Worm (Caenorhabditis elegans) whole organism, L1 larva: ENCODE data around the gene Y17G7B.3.

ENCODE experiments used
- F16B12.6 ChIP-seq: fragments of 150-350 bp; optimal IDR thresholded peaks from 2 replicates; lab custom pipeline; 2014; ENCODE audit warnings: missing biosample characterization, missing genetic modification characterization
- Y116A8C.19 ChIP-seq: sonication (generic microtip); optimal IDR thresholded peaks from 2 replicates; lab custom pipeline; 2016; ENCODE audit warnings: missing compliant biosample characterization, missing genetic modification characterization, borderline replicate concordance
- alr-1 ChIP-seq: fragments of 200-800 bp; sonication (Bioruptor generic); optimal IDR thresholded peaks from 2 replicates; lab custom pipeline; 2018; ENCODE audit warnings: borderline replicate concordance, mild to moderate bottlenecking, missing genetic modification characterization, missing compliant biosample characterization
- aly-2 ChIP-seq: fragments of 150-350 bp; optimal IDR thresholded peaks from 2 replicates; lab custom pipeline; 2014; ENCODE audit warnings: missing biosample characterization, missing genetic modification characterization
- ama-1 ChIP-seq: fragments of 150-350 bp; optimal IDR thresholded peaks from 2 replicates; lab custom pipeline; 2014
- ceh-63 ChIP-seq: fragments of 200-800 bp; sonication (Bioruptor generic); optimal IDR thresholded peaks from 2 replicates; lab custom pipeline; 2018; ENCODE audit warnings: mild to moderate bottlenecking, missing genetic modification characterization, missing compliant biosample characterization
- ceh-82 ChIP-seq, 3 experiments: fragments of 150-350 bp in 1 of 3; sonication (generic microtip) in 2 of 3; optimal IDR thresholded peaks; 2 replicates each; lab custom pipeline; 2014 to 2017; ENCODE audit warnings: missing biosample characterization in 3 of 3, missing genetic modification characterization in 3 of 3
- efl-1 ChIP-seq, 4 experiments: fragments of 150-350 bp; optimal IDR thresholded peaks in 3 of 4; peaks in 1 of 4; 1 replicate in 1 of 4; 2 replicates in 3 of 4; lab custom pipeline; 2014; ENCODE audit warnings: missing biosample characterization in 2 of 4, missing genetic modification characterization in 2 of 4, missing genetic modification reagents in 2 of 4
- egl-27 ChIP-seq, 2 experiments: fragments of 150-350 bp in 1 of 2; sonication (generic microtip); optimal IDR thresholded peaks; 3 replicates each; lab custom pipeline; 2017 to 2018; ENCODE audit warnings: missing biosample characterization in 2 of 2, missing genetic modification characterization in 2 of 2, missing genetic modification reagents in 2 of 2
- elt-3 ChIP-seq, 6 experiments: fragments of 150-350 bp in 1 of 6; sonication (generic microtip); optimal IDR thresholded peaks; 2 replicates each; lab custom pipeline; 2017 to 2018; ENCODE audit warnings: missing biosample characterization in 6 of 6, missing genetic modification characterization in 6 of 6, inconsistent platforms in 1 of 6
- ets-5 ChIP-seq: fragments of 200-800 bp; sonication (Bioruptor generic); IDR thresholded peaks from 2 replicates; pipeline ENCODE4 v1.3.6; 2022; ENCODE audit warnings: missing genetic modification characterization, missing compliant biosample characterization
- fkh-8 ChIP-seq: sonication (generic microtip); optimal IDR thresholded peaks from 2 replicates; lab custom pipeline; 2016; ENCODE audit warnings: mild to moderate bottlenecking, missing genetic modification characterization, missing compliant biosample characterization
- fos-1 ChIP-seq: fragments of 150-350 bp; optimal IDR thresholded peaks from 2 replicates; lab custom pipeline; 2014; ENCODE audit warnings: missing biosample characterization, missing genetic modification characterization
- hlh-17 ChIP-seq: fragments of 200-800 bp; sonication (Bioruptor generic); optimal IDR thresholded peaks from 2 replicates; lab custom pipeline; 2018; ENCODE audit warnings: missing genetic modification characterization, mild to moderate bottlenecking, missing compliant biosample characterization, moderate library complexity, borderline replicate concordance
- hlh-4 ChIP-seq: sonication (generic microtip); optimal IDR thresholded peaks from 2 replicates; lab custom pipeline; 2016; ENCODE audit warnings: mild to moderate bottlenecking, missing genetic modification characterization, missing compliant biosample characterization
- lin-14 ChIP-seq: fragments of 200-800 bp; sonication (Bioruptor generic); optimal IDR thresholded peaks from 2 replicates; lab custom pipeline; 2018; ENCODE audit warnings: mild to moderate bottlenecking, missing genetic modification characterization, moderate library complexity, missing compliant biosample characterization
- lin-15B ChIP-seq: fragments of 150-350 bp; sonication (generic microtip); optimal IDR thresholded peaks from 3 replicates; lab custom pipeline; 2014; ENCODE audit warnings: missing biosample characterization, missing genetic modification characterization
- lin-35 ChIP-seq, 2 experiments: fragments of 150-350 bp; optimal IDR thresholded peaks; 2 replicates each; lab custom pipeline; 2014; ENCODE audit warnings: missing biosample characterization in 2 of 2, missing genetic modification characterization in 2 of 2, missing genetic modification reagents in 2 of 2
- mab-9 ChIP-seq: fragments of 200-800 bp; sonication (Bioruptor generic); IDR thresholded peaks from 2 replicates; pipeline ENCODE4 v1.3.6; 2022; ENCODE audit warnings: missing genetic modification reagents, missing genetic modification characterization, missing compliant biosample characterization
- nhr-11 ChIP-seq: fragments of 150-350 bp; optimal IDR thresholded peaks from 2 replicates; lab custom pipeline; 2014; ENCODE audit warnings: missing biosample characterization, missing genetic modification characterization
- nhr-12 ChIP-seq: sonication (generic microtip); optimal IDR thresholded peaks from 2 replicates; lab custom pipeline; 2017; ENCODE audit warnings: missing biosample characterization, missing genetic modification characterization
- nhr-28 ChIP-seq: fragments of 150-350 bp; optimal IDR thresholded peaks from 2 replicates; lab custom pipeline; 2014; ENCODE audit warnings: missing biosample characterization, missing genetic modification characterization
- nhr-71 ChIP-seq: sonication (generic microtip); optimal IDR thresholded peaks from 2 replicates; lab custom pipeline; 2016; ENCODE audit warnings: mild to moderate bottlenecking, missing genetic modification characterization, moderate library complexity, missing compliant biosample characterization
- nhr-76 ChIP-seq: sonication (generic microtip); optimal IDR thresholded peaks from 2 replicates; lab custom pipeline; 2017; ENCODE audit warnings: missing biosample characterization, missing genetic modification characterization
- pax-3 ChIP-seq: fragments of 200-800 bp; sonication (Bioruptor generic); optimal IDR thresholded peaks from 2 replicates; lab custom pipeline; 2018; ENCODE audit warnings: mild to moderate bottlenecking, missing genetic modification characterization, moderate library complexity, missing compliant biosample characterization
- tbx-2 ChIP-seq: sonication (generic microtip); optimal IDR thresholded peaks from 2 replicates; lab custom pipeline; 2016; ENCODE audit warnings: missing genetic modification characterization, missing compliant biosample characterization
- unc-30 ChIP-seq: sonication (generic microtip); optimal IDR thresholded peaks from 2 replicates; lab custom pipeline; 2017; ENCODE audit warnings: missing biosample characterization, missing genetic modification characterization
- unc-98 ChIP-seq: fragments of 200-800 bp; sonication (Bioruptor generic); IDR thresholded peaks from 2 replicates; pipeline ENCODE4 v1.3.6; 2022; ENCODE audit warnings: missing genetic modification characterization, missing compliant biosample characterization
- vab-15 ChIP-seq: sonication (generic microtip); optimal IDR thresholded peaks from 2 replicates; lab custom pipeline; 2017; ENCODE audit warnings: missing genotype, mild to moderate bottlenecking, missing genetic modification characterization, missing compliant biosample characterization
- zag-1 ChIP-seq: fragments of 150-350 bp; optimal IDR thresholded peaks from 2 replicates; lab custom pipeline; 2014; ENCODE audit warnings: missing biosample characterization, missing genetic modification characterization
- zip-4 ChIP-seq: fragments of 200-800 bp; sonication (Bioruptor generic); optimal IDR thresholded peaks from 2 replicates; lab custom pipeline; 2018; ENCODE audit warnings: mild to moderate bottlenecking, missing genetic modification characterization, moderate library complexity, missing compliant biosample characterization

The Y17G7B.3 gene

ce11 chrII:11980110-11980509 lies 8.7 kb upstream of the Y17G7B.3 start (continued):
- TF ChIP-seq fos-1 (tag; lab: Kevin White, UChicago), result peak; percentile 66
- TF ChIP-seq unc-30 (tag; lab: Kevin White, UChicago), result no peak
- TF ChIP-seq tbx-2 (tag; lab: Kevin White, UChicago), result peak; percentile 89
- peak; percentile 90 for TF ChIP-seq nhr-11
- TF ChIP-seq egl-27 (tag; optimal IDR thresholded peaks at IDR 0.05; lab: Kevin White, UChicago), result no peak
- peak; percentile 34 for TF ChIP-seq F16B12.6 (tag; lab: Kevin White, UChicago)
- no peak for TF ChIP-seq ceh-63 (GFP tag; lab: Kevin White, UChicago)
- no peak for TF ChIP-seq alr-1 (tag; lab: Kevin White, UChicago)
- TF ChIP-seq ama-1 (lab: Kevin White, UChicago), result no peak
- peak; percentile 87 for TF ChIP-seq lin-15B (tag; lab: Kevin White, UChicago)
- TF ChIP-seq zip-4 (GFP tag; lab: Kevin White, UChicago), result peak; percentile 67
- TF ChIP-seq zag-1 (tag; lab: Kevin White, UChicago), result no peak
- TF ChIP-seq hlh-4 (tag; lab: Kevin White, UChicago), result peak; percentile 61

ce11 chrII:11992701-11993100 lies 3.9 kb downstream of the Y17G7B.3 start, which contains the start of gene dhps-1:
TSS of gene dhps-1 (plus strand) at chrII:11993001.
- TF ChIP-seq efl-1 (optimal IDR thresholded peaks at IDR 0.05; lab: Kevin White, UChicago), result no peak
- TF ChIP-seq efl-1 (GFP tag; optimal IDR thresholded peaks at IDR 0.05 in 1 of 2; lab: Kevin White, UChicago), result peak in 1 of 2 experiments; percentile 26
- no peak for TF ChIP-seq ceh-82 (tag; optimal IDR thresholded peaks at IDR 0.05; lab: Kevin White, UChicago)

- no peak for TF ChIP-seq aly-2 (tag; lab: Kevin White, UChicago)
- TF ChIP-seq hlh-4 (tag; lab: Kevin White, UChicago), result no peak
- no peak for TF ChIP-seq vab-15
- TF ChIP-seq egl-27 (tag; optimal IDR thresholded peaks at IDR 0.05; lab: Kevin White, UChicago), result no peak
- TF ChIP-seq unc-98 (GFP tag; lab: Robert Waterston, UW), result no peak
- TF ChIP-seq nhr-76 (tag; lab: Kevin White, UChicago), result no peak
- no peak for TF ChIP-seq elt-3 (tag; optimal IDR thresholded peaks at IDR 0.05; lab: Kevin White, UChicago)
- TF ChIP-seq nhr-71 (tag; lab: Kevin White, UChicago), result no peak
- TF ChIP-seq hlh-17 (GFP tag; lab: Kevin White, UChicago), result no peak
- TF ChIP-seq ets-5 (GFP tag; lab: Robert Waterston, UW), result no peak
- no peak for TF ChIP-seq pax-3 (tag; lab: Kevin White, UChicago)
- no peak for TF ChIP-seq unc-30 (tag; lab: Kevin White, UChicago)
- TF ChIP-seq lin-35 (GFP tag; optimal IDR thresholded peaks at IDR 0.05; lab: Kevin White, UChicago), result no peak
- TF ChIP-seq nhr-11, result no peak
- no peak for TF ChIP-seq Y116A8C.19 (tag; lab: Kevin White, UChicago)
- no peak for TF ChIP-seq fkh-8
These were observed 6.1 kb downstream of the Y17G7B.3 start for ce11 chrII:11994940-11995339.

- TF ChIP-seq nhr-11, result no peak
- no peak for TF ChIP-seq lin-14 (GFP tag; lab: Kevin White, UChicago)
- TF ChIP-seq mab-9 (GFP tag; lab: Robert Waterston, UW), result no peak
- TF ChIP-seq nhr-12, result no peak
- no peak for TF ChIP-seq nhr-28 (tag; lab: Kevin White, UChicago)
- TF ChIP-seq, all 84 proteins: peak for 0
These were observed 10.1 kb downstream of the Y17G7B.3 start, which contains the start of gene Y17G7B.23 for ce11 chrII:11998903-11999302. TSS of gene Y17G7B.23 (plus strand) at chrII:11999203.

- TF ChIP-seq efl-1 (optimal IDR thresholded peaks at IDR 0.05; lab: Kevin White, UChicago) (no peak), efl-1 (GFP tag; optimal IDR thresholded peaks at IDR 0.05 in 1 of 2; lab: Kevin White, UChicago) (no peak)
- TF ChIP-seq, all 84 proteins: peak for 0
These were observed 17.2 kb downstream of the Y17G7B.3 start for ce11 chrII:12005981-12006380.
